Worm (Caenorhabditis elegans): ENCODE results near the gene sru-36.

sru-36 gene

ce11 chrV:9889629-9890028, 48.2 kb downstream of the sru-36 start, which contains the start of gene fshr-1:
Gene fshr-1, plus strand, starts transcription at chrV:9889837.
- TF ChIP-seq ama-1 (optimal IDR thresholded peaks at IDR 0.05) (no peak), nhr-20 (tag; optimal IDR thresholded peaks at IDR 0.05) (peak; percentile 5), lin-15B (tag; optimal IDR thresholded peaks at IDR 0.05) (no peak), nhr-76 (tag; optimal IDR thresholded peaks at IDR 0.05) (no peak), hpl-2 (GFP tag; optimal IDR thresholded peaks at IDR 0.05) (no peak), pag-3 (tag; optimal IDR thresholded peaks at IDR 0.05; ENCODE audit: borderline replicate concordance, insufficient read depth) (no peak), hlh-17 (GFP tag; optimal IDR thresholded peaks at IDR 0.05; ENCODE audit: borderline replicate concordance) (no peak), aly-2 (tag; optimal IDR thresholded peaks at IDR 0.05) (no peak), nhr-85 (tag) (no peak), ceh-63 (GFP tag; optimal IDR thresholded peaks at IDR 0.05) (no peak), fos-1 (tag; optimal IDR thresholded peaks at IDR 0.05) (no peak), rnt-1 (tag; optimal IDR thresholded peaks at IDR 0.05) (no peak), unc-30 (tag; optimal IDR thresholded peaks at IDR 0.05) (no peak), elt-2 (tag; optimal IDR thresholded peaks at IDR 0.05) (peak; percentile 64), unc-86 (tag; optimal IDR thresholded peaks at IDR 0.05) (no peak), lin-35 (GFP tag; optimal IDR thresholded peaks at IDR 0.05) (peak in 1 of 2 experiments; percentile 14), nhr-90 (tag; optimal IDR thresholded peaks at IDR 0.05; ENCODE audit: poor library complexity) (no peak), skn-1 (tag; optimal IDR thresholded peaks at IDR 0.05) (no peak)
